Fruit fly (Drosophila melanogaster) whole organism, embryonic: ENCODE data around the gene CG1231.

Experiments used
- Abd-B ChIP-seq: fragments of 200-800 bp; sonication (Bioruptor generic); optimal IDR thresholded peaks from 2 replicates; lab custom pipeline; 2018; ENCODE audit warnings: missing biosample characterization, mild to moderate bottlenecking, missing genetic modification characterization, moderate library complexity
- CG10147 ChIP-seq: fragments of 200-800 bp; sonication (Bioruptor generic); optimal IDR thresholded peaks from 2 replicates; lab custom pipeline; 2019; ENCODE audit warnings: missing biosample characterization, mild to moderate bottlenecking, missing genetic modification characterization, moderate library complexity
- CG10209 ChIP-seq: fragments of 200-800 bp; sonication (Bioruptor generic); optimal IDR thresholded peaks from 3 replicates; lab custom pipeline; 2017; ENCODE audit warnings: missing biosample characterization, mild to moderate bottlenecking, missing genetic modification characterization, missing genetic modification reagents
- CG10366 ChIP-seq: fragments of 200-800 bp; sonication (Bioruptor generic); IDR thresholded peaks from 2 replicates; pipeline ENCODE4 v1.3.6; 2022; ENCODE audit warnings: missing biosample characterization, missing genetic modification characterization
- CG10543 ChIP-seq: fragments of 200-800 bp; sonication (Bioruptor generic); optimal IDR thresholded peaks from 3 replicates; lab custom pipeline; 2017; ENCODE audit warnings: missing biosample characterization, mild to moderate bottlenecking, missing genetic modification characterization, moderate library complexity
- CG11504 ChIP-seq: fragments of 200-800 bp; sonication (Bioruptor generic); optimal IDR thresholded peaks from 3 replicates; lab custom pipeline; 2019; ENCODE audit warnings: missing biosample characterization, mild to moderate bottlenecking, missing genetic modification characterization, moderate library complexity
- CG11723 ChIP-seq: fragments of 200-800 bp; sonication (Bioruptor generic); optimal IDR thresholded peaks from 2 replicates; lab custom pipeline; 2017; ENCODE audit warnings: missing biosample characterization, mild to moderate bottlenecking, missing genetic modification characterization
- CG13287 ChIP-seq: fragments of 200-800 bp; sonication (Bioruptor generic); IDR thresholded peaks from 2 replicates; pipeline ENCODE4 v1.3.6; 2022; ENCODE audit warnings: missing biosample characterization, missing genetic modification characterization; ENCODE audit not compliant: partially characterized antibody
- CG16779 ChIP-seq: fragments of 200-800 bp; sonication (Bioruptor generic); IDR thresholded peaks from 2 replicates; pipeline ENCODE4 v1.3.6; 2022; ENCODE audit warnings: missing biosample characterization, missing genetic modification characterization
- CG16815 ChIP-seq: fragments of 200-800 bp; sonication (Bioruptor generic); optimal IDR thresholded peaks from 3 replicates; lab custom pipeline; 2017; ENCODE audit warnings: missing biosample characterization, mild to moderate bottlenecking, missing genetic modification characterization
- CG2889 ChIP-seq: fragments of 200-800 bp; sonication (Bioruptor generic); IDR thresholded peaks from 3 replicates; pipeline ENCODE4 v1.3.6; 2022; ENCODE audit warnings: missing biosample characterization, missing genetic modification characterization
- CG30431 ChIP-seq: fragments of 200-800 bp; sonication (Bioruptor generic); optimal IDR thresholded peaks from 2 replicates; lab custom pipeline; 2017; ENCODE audit warnings: missing biosample characterization, missing genetic modification characterization
- CG4328 ChIP-seq: fragments of 200-800 bp; sonication (Bioruptor generic); optimal IDR thresholded peaks from 3 replicates; lab custom pipeline; 2017; ENCODE audit warnings: missing biosample characterization, missing genetic modification reagents, missing genetic modification characterization
- CG43689 ChIP-seq: fragments of 200-800 bp; sonication (Bioruptor generic); IDR thresholded peaks from 2 replicates; pipeline ENCODE4 v1.3.6; 2022; ENCODE audit warnings: missing biosample characterization, missing genetic modification characterization
- CG4404 ChIP-seq: fragments of 200-800 bp; sonication (Bioruptor generic); IDR thresholded peaks from 2 replicates; pipeline ENCODE4 v1.3.6; 2022; ENCODE audit warnings: missing biosample characterization, missing genetic modification characterization
- CG4424 ChIP-seq: fragments of 200-800 bp; sonication (Bioruptor generic); optimal IDR thresholded peaks from 3 replicates; lab custom pipeline; 2016; ENCODE audit warnings: missing biosample characterization, missing genetic modification characterization
- CG4707 ChIP-seq: fragments of 200-800 bp; sonication (Bioruptor generic); optimal IDR thresholded peaks from 2 replicates; lab custom pipeline; 2018; ENCODE audit warnings: missing biosample characterization, mild to moderate bottlenecking, missing genetic modification characterization, moderate library complexity
- CG5245 ChIP-seq: fragments of 200-800 bp; sonication (Bioruptor generic); optimal IDR thresholded peaks from 3 replicates; lab custom pipeline; 2016; ENCODE audit warnings: missing biosample characterization, missing genetic modification characterization
- CG6254 ChIP-seq: fragments of 200-800 bp; sonication (Bioruptor generic); optimal IDR thresholded peaks from 3 replicates; lab custom pipeline; 2017; ENCODE audit warnings: mild to moderate bottlenecking, missing biosample characterization, missing genetic modification reagents, missing genetic modification characterization
- CG8359 ChIP-seq: fragments of 200-800 bp; sonication (Bioruptor generic); optimal IDR thresholded peaks from 2 replicates; lab custom pipeline; 2017; ENCODE audit warnings: missing biosample characterization, mild to moderate bottlenecking, missing genetic modification characterization, borderline replicate concordance
- CG8388 ChIP-seq: fragments of 200-800 bp; sonication (Bioruptor generic); optimal IDR thresholded peaks from 2 replicates; lab custom pipeline; 2019; ENCODE audit warnings: missing biosample characterization, mild to moderate bottlenecking, missing genetic modification characterization, moderate library complexity
- CkIIα-i1 ChIP-seq: fragments of 200-800 bp; sonication (Bioruptor generic); IDR thresholded peaks from 2 replicates; pipeline ENCODE4 v1.3.6; 2022; ENCODE audit warnings: missing biosample characterization, missing genetic modification characterization
- CrebB ChIP-seq: fragments of 200-800 bp; sonication (Bioruptor generic); optimal IDR thresholded peaks from 3 replicates; lab custom pipeline; 2018; ENCODE audit warnings: missing biosample characterization, mild to moderate bottlenecking, missing genetic modification characterization
- Elba2 ChIP-seq: fragments of 200-800 bp; sonication (Bioruptor generic); optimal IDR thresholded peaks from 3 replicates; lab custom pipeline; 2016; ENCODE audit warnings: missing biosample characterization, missing genetic modification characterization
- Fer2 ChIP-seq: fragments of 200-800 bp; sonication (Bioruptor generic); optimal IDR thresholded peaks from 2 replicates; lab custom pipeline; 2018; ENCODE audit warnings: missing biosample characterization, mild to moderate bottlenecking, missing genetic modification characterization, moderate library complexity
- Nf-YA ChIP-seq: fragments of 200-800 bp; sonication (Bioruptor generic); IDR thresholded peaks from 2 replicates; pipeline ENCODE4 v1.3.6; 2022; ENCODE audit warnings: missing biosample characterization, missing genetic modification characterization
- Rfx ChIP-seq: fragments of 200-800 bp; sonication (Bioruptor generic); IDR thresholded peaks from 2 replicates; pipeline ENCODE4 v1.3.6; 2022; ENCODE audit warnings: missing biosample characterization, missing genetic modification characterization
- Stat92E ChIP-seq, 3 experiments: fragments of >200 bp in 2 of 3; fragments of 200-800 bp in 1 of 3; sonication (Bioruptor generic) in 1 of 3; optimal IDR thresholded peaks; 2 replicates each; lab custom pipeline; 2017 to 2019; ENCODE audit warnings: missing biosample characterization in 3 of 3, missing genetic modification characterization in 3 of 3, mild to moderate bottlenecking in 1 of 3, moderate library complexity in 1 of 3
- TFAM ChIP-seq: fragments of 200-800 bp; sonication (Bioruptor generic); optimal IDR thresholded peaks from 2 replicates; lab custom pipeline; 2017; ENCODE audit warnings: missing biosample characterization, missing genetic modification characterization, inconsistent platforms
- Xrp1 ChIP-seq: fragments of 200-800 bp; sonication (Bioruptor generic); IDR thresholded peaks from 2 replicates; pipeline ENCODE4 v1.3.6; 2022; ENCODE audit warnings: missing biosample characterization, missing genetic modification characterization
- ara ChIP-seq: fragments of 200-800 bp; sonication (Bioruptor generic); IDR thresholded peaks from 2 replicates; pipeline ENCODE4 v1.3.6; 2022; ENCODE audit warnings: missing biosample characterization, missing genetic modification characterization
- ato ChIP-seq: fragments of 200-800 bp; sonication (Bioruptor generic); IDR thresholded peaks from 2 replicates; pipeline ENCODE4 v1.3.6; 2022; ENCODE audit warnings: missing biosample characterization, missing genetic modification characterization; ENCODE audit not compliant: partially characterized antibody
- az2 ChIP-seq: fragments of 200-800 bp; sonication (Bioruptor generic); optimal IDR thresholded peaks from 3 replicates; lab custom pipeline; 2016; ENCODE audit warnings: missing biosample characterization, missing genetic modification characterization
- dmrt11E ChIP-seq: fragments of 200-800 bp; sonication (Bioruptor generic); optimal IDR thresholded peaks from 3 replicates; lab custom pipeline; 2018; ENCODE audit warnings: missing biosample characterization, mild to moderate bottlenecking, missing genetic modification characterization, moderate library complexity
- dmrt99B ChIP-seq: fragments of 200-800 bp; sonication (Bioruptor generic); optimal IDR thresholded peaks from 2 replicates; lab custom pipeline; 2018; ENCODE audit warnings: missing biosample characterization, mild to moderate bottlenecking, missing genetic modification characterization, moderate library complexity
- emc ChIP-seq: fragments of 200-800 bp; sonication (Bioruptor generic); optimal IDR thresholded peaks from 2 replicates; lab custom pipeline; 2016; ENCODE audit warnings: missing biosample characterization, missing genetic modification characterization
- eve ChIP-seq, 2 experiments: fragments of >200 bp; optimal IDR thresholded peaks; 2 replicates each; lab custom pipeline; 2017; ENCODE audit warnings: missing biosample characterization in 2 of 2, missing genetic modification characterization in 2 of 2
- fd102C ChIP-seq: fragments of 200-800 bp; sonication (Bioruptor generic); optimal IDR thresholded peaks from 2 replicates; lab custom pipeline; 2018; ENCODE audit warnings: missing biosample characterization, mild to moderate bottlenecking, missing genetic modification characterization, moderate library complexity
- fru ChIP-seq: fragments of >200 bp; optimal IDR thresholded peaks from 2 replicates; lab custom pipeline; 2017
- ftz-f1 ChIP-seq: fragments of 200-800 bp; sonication (Bioruptor generic); optimal IDR thresholded peaks from 2 replicates; lab custom pipeline; 2016; ENCODE audit warnings: missing biosample characterization, missing genetic modification characterization
- grn ChIP-seq: fragments of 200-800 bp; sonication (Bioruptor generic); optimal IDR thresholded peaks from 3 replicates; lab custom pipeline; 2017; ENCODE audit warnings: missing biosample characterization, missing genetic modification characterization
- kah ChIP-seq: fragments of 200-800 bp; sonication (Bioruptor generic); optimal IDR thresholded peaks from 2 replicates; lab custom pipeline; 2018; ENCODE audit warnings: missing biosample characterization, mild to moderate bottlenecking, missing genetic modification characterization
- ken ChIP-seq: fragments of 200-800 bp; sonication (Bioruptor generic); IDR thresholded peaks from 3 replicates; pipeline ENCODE4 v1.3.6; 2022; ENCODE audit warnings: missing biosample characterization, missing genetic modification characterization
- nom ChIP-seq: fragments of 200-800 bp; sonication (Bioruptor generic); optimal IDR thresholded peaks from 2 replicates; lab custom pipeline; 2017; ENCODE audit warnings: missing biosample characterization, missing genetic modification characterization, mild to moderate bottlenecking, moderate library complexity, missing genetic modification reagents
- p53 ChIP-seq: fragments of 200-800 bp; sonication (Bioruptor generic); optimal IDR thresholded peaks from 2 replicates; lab custom pipeline; 2016; ENCODE audit warnings: missing biosample characterization, missing genetic modification characterization
- pb ChIP-seq: fragments of 200-800 bp; sonication (Bioruptor generic); optimal IDR thresholded peaks from 3 replicates; lab custom pipeline; 2016; ENCODE audit warnings: missing biosample characterization, missing genetic modification characterization
- salm ChIP-seq: fragments of 200-800 bp; sonication (Bioruptor generic); optimal IDR thresholded peaks from 2 replicates; lab custom pipeline; 2018; ENCODE audit warnings: missing biosample characterization, mild to moderate bottlenecking, missing genetic modification characterization
- sima ChIP-seq: fragments of 200-800 bp; sonication (Bioruptor generic); optimal IDR thresholded peaks from 2 replicates; lab custom pipeline; 2016; ENCODE audit warnings: missing biosample characterization, missing genetic modification characterization
- sna ChIP-seq: fragments of 200-800 bp; sonication (Bioruptor generic); IDR thresholded peaks from 2 replicates; pipeline ENCODE4 v1.3.6; 2022; ENCODE audit warnings: missing biosample characterization, missing genetic modification characterization; ENCODE audit not compliant: partially characterized antibody
- zen2 ChIP-seq: fragments of 200-800 bp; sonication (Bioruptor generic); IDR thresholded peaks from 3 replicates; pipeline ENCODE4 v1.3.6; 2022; ENCODE audit warnings: missing biosample characterization, missing genetic modification characterization; ENCODE audit not compliant: partially characterized antibody

Gene CG1231

DNA sequence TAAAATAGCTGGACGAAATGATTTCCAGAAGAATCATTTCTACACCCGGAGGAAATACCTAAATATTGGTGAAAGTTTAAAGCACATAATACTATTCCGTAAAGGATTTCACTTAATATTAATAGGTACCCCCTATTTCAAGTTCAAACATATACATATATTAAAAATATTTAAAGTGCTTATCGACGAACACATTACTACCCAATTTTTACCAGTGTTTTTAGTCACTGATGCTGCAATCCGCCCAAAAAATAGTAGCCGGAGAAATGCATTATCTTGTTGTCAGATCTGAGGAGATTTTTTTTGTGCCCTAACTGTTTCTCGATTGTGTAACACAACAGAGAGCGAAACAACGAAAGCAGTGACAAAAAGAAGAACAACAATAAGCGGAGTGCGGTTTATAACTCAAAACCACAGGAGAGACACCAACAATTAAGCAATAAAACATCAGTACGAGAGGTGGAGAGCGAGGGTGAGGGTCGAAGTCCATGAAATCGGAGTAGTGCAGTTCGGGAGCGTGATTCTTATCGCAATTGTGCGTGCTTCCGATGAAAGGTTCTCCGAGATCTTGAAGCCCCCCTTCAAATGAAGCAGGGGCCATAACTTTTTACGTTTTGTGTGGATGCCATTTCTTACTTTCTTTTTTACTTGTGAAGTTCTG, 24.8 kb downstream of the CG1231 start (continued):
- TF ChIP-seq CG4424 (GFP tag; lab: Kevin White, UChicago) (peak; percentile 39), p53 (no peak), CG16779 (GFP tag; lab: Robert Waterston, UW) (no peak), CG10209 (GFP tag; lab: Kevin White, UChicago) (no peak), Rfx (no peak), dmrt99B (tag; lab: Kevin White, UChicago) (peak; percentile 16), CG30431 (GFP tag; lab: Kevin White, UChicago) (no peak), CG43689 (GFP tag; lab: Robert Waterston, UW) (no peak), CG8388 (GFP tag; lab: Kevin White, UChicago) (peak; percentile 38), ken (GFP tag; lab: Robert Waterston, UW) (no peak), CG2889 (GFP tag; lab: Robert Waterston, UW) (no peak), CG11504 (tag; lab: Kevin White, UChicago) (no peak), CkIIα-i1 (GFP tag; lab: Robert Waterston, UW) (no peak), fd102C (GFP tag; lab: Kevin White, UChicago) (peak; percentile 39), Xrp1 (GFP tag; lab: Robert Waterston, UW) (peak; percentile 71), emc (GFP tag; lab: Kevin White, UChicago) (no peak), Elba2 (no peak), CG4404 (peak; percentile 51), ara (0 out of 2 replicates have a peak, but pooled peaks have one; percentile 40), eve (GFP tag; optimal IDR thresholded peaks at IDR 0.05; lab: Kevin White, UChicago) (no peak), CG13287 (GFP tag; lab: Robert Waterston, UW) (no peak), sna (GFP tag; lab: Robert Waterston, UW) (no peak), CG10366 (GFP tag; lab: Robert Waterston, UW) (no peak), Fer2 (no peak), sima (GFP tag; lab: Kevin White, UChicago) (no peak), dmrt11E (tag; lab: Kevin White, UChicago) (peak; percentile 81), CG4707 (no peak), CG10543 (GFP tag; lab: Kevin White, UChicago) (no peak), az2 (GFP tag; lab: Kevin White, UChicago) (peak; percentile 19), CG6254 (GFP tag; lab: Kevin White, UChicago) (peak; percentile 1), Stat92E (GFP tag; optimal IDR thresholded peaks at IDR 0.05; lab: Kevin White, UChicago) (peak in 1 of 3 experiments; percentile 15), TFAM (GFP tag; lab: Kevin White, UChicago) (no peak), CG16815 (peak; percentile 23), CG10147 (GFP tag; lab: Kevin White, UChicago) (no peak), CrebB (no peak), fru (lab: Kevin White, UChicago) (no peak), Nf-YA (GFP tag; lab: Robert Waterston, UW) (no peak), grn (peak; percentile 67), nom (GFP tag; lab: Kevin White, UChicago) (peak; percentile 66), kah (GFP tag; lab: Kevin White, UChicago) (no peak), ftz-f1 (GFP tag; lab: Kevin White, UChicago) (no peak), CG5245 (GFP tag; lab: Kevin White, UChicago) (no peak), zen2 (GFP tag; lab: Robert Waterston, UW) (no peak), Abd-B (no peak), salm (tag; lab: Kevin White, UChicago) (no peak), pb (GFP tag; lab: Kevin White, UChicago) (no peak), CG8359 (peak; percentile 0), ato (GFP tag; lab: Robert Waterston, UW) (no peak), CG4328 (GFP tag; lab: Kevin White, UChicago) (no peak), CG11723 (GFP tag; lab: Kevin White, UChicago) (no peak)
